Worm (Caenorhabditis elegans): ENCODE measurements around the gene C07A4.3.

- no peak for TF ChIP-seq tbx-2 (tag; optimal IDR thresholded peaks at IDR 0.05)
- TF ChIP-seq pha-4 (tag; optimal IDR thresholded peaks at IDR 0.05): no peak
- TF ChIP-seq unc-3 (GFP tag; conservative IDR thresholded peaks at IDR 0.05): no peak
- no peak for TF ChIP-seq unc-3 (tag; optimal IDR thresholded peaks at IDR 0.05)
- TF ChIP-seq ceh-19 (GFP tag; optimal IDR thresholded peaks at IDR 0.05): no peak
These were observed 41.7 kb upstream of the C07A4.3 start, which contains the start of gene unc-58 for ce11 chrX:10133082-10133481.

All from whole organism, late embryonic.